Worm (Caenorhabditis elegans) whole organism, L1 larva: ENCODE measurements around the gene dnj-23.
A peak's percentile ranks its signal among the peaks of the same experiment; 100 is the strongest.

Source experiments
- C16A3.4 ChIP-seq: fragments of 150-350 bp; optimal IDR thresholded peaks from 2 replicates; lab custom pipeline; 2014; ENCODE audit warnings: missing biosample characterization, missing genetic modification characterization
- F16B12.6 ChIP-seq: fragments of 150-350 bp; optimal IDR thresholded peaks from 2 replicates; lab custom pipeline; 2014; ENCODE audit warnings: missing biosample characterization, missing genetic modification characterization
- Y116A8C.19 ChIP-seq: sonication (generic microtip); optimal IDR thresholded peaks from 2 replicates; lab custom pipeline; 2016; ENCODE audit warnings: missing compliant biosample characterization, missing genetic modification characterization, borderline replicate concordance
- aha-1 ChIP-seq: fragments of 150-350 bp; optimal IDR thresholded peaks from 2 replicates; lab custom pipeline; 2014; ENCODE audit warnings: missing biosample characterization, missing genetic modification characterization
- aly-2 ChIP-seq: fragments of 150-350 bp; optimal IDR thresholded peaks from 2 replicates; lab custom pipeline; 2014; ENCODE audit warnings: missing biosample characterization, missing genetic modification characterization
- ceh-63 ChIP-seq: fragments of 200-800 bp; sonication (Bioruptor generic); optimal IDR thresholded peaks from 2 replicates; lab custom pipeline; 2018; ENCODE audit warnings: mild to moderate bottlenecking, missing genetic modification characterization, missing compliant biosample characterization
- ceh-8 ChIP-seq: fragments of 200-800 bp; sonication (Bioruptor generic); optimal IDR thresholded peaks from 2 replicates; lab custom pipeline; 2018; ENCODE audit warnings: mild to moderate bottlenecking, missing genetic modification characterization, moderate library complexity, missing compliant biosample characterization
- ceh-88 ChIP-seq: fragments of 200-800 bp; sonication (Bioruptor generic); IDR thresholded peaks from 2 replicates; pipeline ENCODE4 v1.3.6; 2022; ENCODE audit warnings: missing genetic modification characterization, missing compliant biosample characterization
- ceh-90 ChIP-seq: sonication (generic microtip); optimal IDR thresholded peaks from 2 replicates; lab custom pipeline; 2016; ENCODE audit warnings: missing genetic modification characterization, missing compliant biosample characterization
- dpl-1 ChIP-seq, 3 experiments: fragments of 150-350 bp in 2 of 3; sonication (generic microtip) in 1 of 3; optimal IDR thresholded peaks; 2 replicates each; lab custom pipeline; 2014 to 2017; ENCODE audit warnings: missing biosample characterization in 3 of 3, missing genetic modification characterization in 3 of 3, missing genetic modification reagents in 3 of 3
- dsc-1 ChIP-seq: sonication (generic microtip); optimal IDR thresholded peaks from 2 replicates; lab custom pipeline; 2016; ENCODE audit warnings: mild to moderate bottlenecking, missing genetic modification characterization, missing compliant biosample characterization
- efl-1 ChIP-seq, 4 experiments: fragments of 150-350 bp; optimal IDR thresholded peaks in 3 of 4; peaks in 1 of 4; 1 replicate in 1 of 4; 2 replicates in 3 of 4; lab custom pipeline; 2014; ENCODE audit warnings: missing biosample characterization in 2 of 4, missing genetic modification characterization in 2 of 4, missing genetic modification reagents in 2 of 4
- efl-3 ChIP-seq: fragments of 200-800 bp; sonication (Bioruptor generic); optimal IDR thresholded peaks from 2 replicates; lab custom pipeline; 2018; ENCODE audit warnings: mild to moderate bottlenecking, missing genetic modification characterization, missing compliant biosample characterization
- egl-27 ChIP-seq, 2 experiments: fragments of 150-350 bp in 1 of 2; sonication (generic microtip); optimal IDR thresholded peaks; 3 replicates each; lab custom pipeline; 2017 to 2018; ENCODE audit warnings: missing biosample characterization in 2 of 2, missing genetic modification characterization in 2 of 2, missing genetic modification reagents in 2 of 2
- elt-3 ChIP-seq, 6 experiments: fragments of 150-350 bp in 1 of 6; sonication (generic microtip); optimal IDR thresholded peaks; 2 replicates each; lab custom pipeline; 2017 to 2018; ENCODE audit warnings: missing biosample characterization in 6 of 6, missing genetic modification characterization in 6 of 6, inconsistent platforms in 1 of 6
- ets-5 ChIP-seq: fragments of 200-800 bp; sonication (Bioruptor generic); IDR thresholded peaks from 2 replicates; pipeline ENCODE4 v1.3.6; 2022; ENCODE audit warnings: missing genetic modification characterization, missing compliant biosample characterization
- fkh-10 ChIP-seq: sonication (generic microtip); optimal IDR thresholded peaks from 2 replicates; lab custom pipeline; 2017; ENCODE audit warnings: missing biosample characterization, missing genetic modification reagents, missing genetic modification characterization
- fkh-8 ChIP-seq: sonication (generic microtip); optimal IDR thresholded peaks from 2 replicates; lab custom pipeline; 2016; ENCODE audit warnings: mild to moderate bottlenecking, missing genetic modification characterization, missing compliant biosample characterization
- fos-1 ChIP-seq: fragments of 150-350 bp; optimal IDR thresholded peaks from 2 replicates; lab custom pipeline; 2014; ENCODE audit warnings: missing biosample characterization, missing genetic modification characterization
- hpl-2 ChIP-seq: fragments of 150-350 bp; optimal IDR thresholded peaks from 2 replicates; lab custom pipeline; 2014; ENCODE audit warnings: missing biosample characterization, missing genetic modification reagents, missing genetic modification characterization
- isw-1 ChIP-seq: fragments of 200-800 bp; sonication (Bioruptor generic); IDR thresholded peaks from 2 replicates; pipeline ENCODE4 v1.3.6; 2022; ENCODE audit warnings: missing genetic modification characterization, missing compliant biosample characterization
- jun-1 ChIP-seq: fragments of 150-350 bp; optimal IDR thresholded peaks from 2 replicates; lab custom pipeline; 2014; ENCODE audit warnings: missing biosample characterization, missing genetic modification reagents, missing genetic modification characterization
- lin-13 ChIP-seq: fragments of 150-350 bp; optimal IDR thresholded peaks from 2 replicates; lab custom pipeline; 2014; ENCODE audit warnings: missing biosample characterization, missing genetic modification reagents, missing genetic modification characterization
- lin-15B ChIP-seq: fragments of 150-350 bp; sonication (generic microtip); optimal IDR thresholded peaks from 3 replicates; lab custom pipeline; 2014; ENCODE audit warnings: missing biosample characterization, missing genetic modification characterization
- lin-39 ChIP-seq: fragments of 150-350 bp; optimal IDR thresholded peaks from 2 replicates; lab custom pipeline; 2014; ENCODE audit warnings: missing biosample characterization, missing genetic modification reagents, missing genetic modification characterization
- lir-3 ChIP-seq: sonication (generic microtip); optimal IDR thresholded peaks from 2 replicates; lab custom pipeline; 2016; ENCODE audit warnings: mild to moderate bottlenecking, missing genetic modification characterization, moderate library complexity, missing compliant biosample characterization; ENCODE audit not compliant: poor library complexity
- lsy-2 ChIP-seq, 2 experiments: fragments of 150-350 bp; optimal IDR thresholded peaks; 2 replicates each; lab custom pipeline; 2014; ENCODE audit warnings: missing biosample characterization in 2 of 2, missing genetic modification characterization in 2 of 2
- mab-9 ChIP-seq: fragments of 200-800 bp; sonication (Bioruptor generic); IDR thresholded peaks from 2 replicates; pipeline ENCODE4 v1.3.6; 2022; ENCODE audit warnings: missing genetic modification reagents, missing genetic modification characterization, missing compliant biosample characterization
- mef-2 ChIP-seq: fragments of 150-350 bp; optimal IDR thresholded peaks from 2 replicates; lab custom pipeline; 2014; ENCODE audit warnings: missing biosample characterization, missing genetic modification characterization
- mep-1 ChIP-seq: fragments of 150-350 bp; optimal IDR thresholded peaks from 2 replicates; lab custom pipeline; 2014; ENCODE audit warnings: missing biosample characterization, missing genetic modification characterization
- nhr-12 ChIP-seq: sonication (generic microtip); optimal IDR thresholded peaks from 2 replicates; lab custom pipeline; 2017; ENCODE audit warnings: missing biosample characterization, missing genetic modification characterization
- nhr-19 ChIP-seq: fragments of 200-800 bp; sonication (Bioruptor generic); conservative IDR thresholded peaks from 2 replicates; pipeline ENCODE4 v1.3.6; 2022; ENCODE audit warnings: missing genetic modification characterization, missing compliant biosample characterization
- nhr-20 ChIP-seq: sonication (generic microtip); optimal IDR thresholded peaks from 2 replicates; lab custom pipeline; 2016; ENCODE audit warnings: mild to moderate bottlenecking, missing genetic modification characterization, missing compliant biosample characterization
- nhr-71 ChIP-seq: sonication (generic microtip); optimal IDR thresholded peaks from 2 replicates; lab custom pipeline; 2016; ENCODE audit warnings: mild to moderate bottlenecking, missing genetic modification characterization, moderate library complexity, missing compliant biosample characterization
- nhr-77 ChIP-seq: fragments of 150-350 bp; optimal IDR thresholded peaks from 2 replicates; lab custom pipeline; 2014; ENCODE audit warnings: missing biosample characterization, missing genetic modification characterization
- nhr-84 ChIP-seq: sonication (generic microtip); optimal IDR thresholded peaks from 2 replicates; lab custom pipeline; 2017; ENCODE audit warnings: missing biosample characterization, missing genetic modification characterization
- nhr-85 ChIP-seq: sonication (generic microtip); peaks from one replicate; lab custom pipeline; 2016; ENCODE audit warnings: missing genetic modification characterization, inconsistent platforms, missing compliant biosample characterization
- nhr-90 ChIP-seq: sonication (generic microtip); optimal IDR thresholded peaks from 2 replicates; lab custom pipeline; 2016; ENCODE audit warnings: mild to moderate bottlenecking, missing genetic modification characterization, missing compliant biosample characterization; ENCODE audit not compliant: poor library complexity
- pag-3 ChIP-seq: sonication (generic microtip); optimal IDR thresholded peaks from 2 replicates; lab custom pipeline; 2017; ENCODE audit warnings: missing genetic modification characterization, mild to moderate bottlenecking, missing compliant biosample characterization, antibody characterized with exemption, borderline replicate concordance; ENCODE audit not compliant: insufficient read depth
- pax-3 ChIP-seq: fragments of 200-800 bp; sonication (Bioruptor generic); optimal IDR thresholded peaks from 2 replicates; lab custom pipeline; 2018; ENCODE audit warnings: mild to moderate bottlenecking, missing genetic modification characterization, moderate library complexity, missing compliant biosample characterization
- pqm-1 ChIP-seq: sonication (generic microtip); optimal IDR thresholded peaks from 3 replicates; lab custom pipeline; 2017; ENCODE audit warnings: missing biosample characterization, missing genetic modification characterization
- skn-1 ChIP-seq: fragments of 150-350 bp; optimal IDR thresholded peaks from 2 replicates; lab custom pipeline; 2014; ENCODE audit warnings: missing biosample characterization, missing genetic modification characterization
- snu-23 ChIP-seq: sonication (generic microtip); optimal IDR thresholded peaks from 2 replicates; lab custom pipeline; 2016; ENCODE audit warnings: missing genetic modification characterization, missing compliant biosample characterization
- sox-4 ChIP-seq: sonication (generic microtip); optimal IDR thresholded peaks from 2 replicates; lab custom pipeline; 2016; ENCODE audit warnings: missing genetic modification characterization, missing compliant biosample characterization
- sup-37 ChIP-seq: fragments of 200-800 bp; sonication (Bioruptor generic); optimal IDR thresholded peaks from 2 replicates; lab custom pipeline; 2018; ENCODE audit warnings: mild to moderate bottlenecking, missing genetic modification characterization, missing compliant biosample characterization
- tbx-2 ChIP-seq: sonication (generic microtip); optimal IDR thresholded peaks from 2 replicates; lab custom pipeline; 2016; ENCODE audit warnings: missing genetic modification characterization, missing compliant biosample characterization
- unc-130 ChIP-seq: fragments of 150-350 bp; optimal IDR thresholded peaks from 2 replicates; lab custom pipeline; 2017; ENCODE audit warnings: missing biosample characterization, missing genetic modification characterization, inconsistent platforms
- unc-30 ChIP-seq: sonication (generic microtip); optimal IDR thresholded peaks from 2 replicates; lab custom pipeline; 2017; ENCODE audit warnings: missing biosample characterization, missing genetic modification characterization
- unc-62 ChIP-seq: fragments of 150-350 bp; optimal IDR thresholded peaks from 2 replicates; lab custom pipeline; 2014; ENCODE audit warnings: missing biosample characterization, missing genetic modification reagents, missing genetic modification characterization
- unc-86 ChIP-seq: sonication (generic microtip); optimal IDR thresholded peaks from 2 replicates; lab custom pipeline; 2016; ENCODE audit warnings: missing genetic modification characterization, missing compliant biosample characterization
- unc-98 ChIP-seq: fragments of 200-800 bp; sonication (Bioruptor generic); IDR thresholded peaks from 2 replicates; pipeline ENCODE4 v1.3.6; 2022; ENCODE audit warnings: missing genetic modification characterization, missing compliant biosample characterization
- vab-15 ChIP-seq: sonication (generic microtip); optimal IDR thresholded peaks from 2 replicates; lab custom pipeline; 2017; ENCODE audit warnings: missing genotype, mild to moderate bottlenecking, missing genetic modification characterization, missing compliant biosample characterization
- zip-4 ChIP-seq: fragments of 200-800 bp; sonication (Bioruptor generic); optimal IDR thresholded peaks from 2 replicates; lab custom pipeline; 2018; ENCODE audit warnings: mild to moderate bottlenecking, missing genetic modification characterization, moderate library complexity, missing compliant biosample characterization

dnj-23 gene

ce11 chrII:9099017-9099416 is 9.4 kb downstream of the dnj-23 start, which contains the start of gene T24H10.1:
T24H10.1 (plus strand) TSS chrII:9099371.
- TF ChIP-seq nhr-20 (tag; lab: Kevin White, UChicago) (peak; percentile 80), pax-3 (peak; percentile 14), pag-3 (tag; lab: Kevin White, UChicago) (peak; percentile 20), isw-1 (GFP tag; lab: Robert Waterston, UW) (peak; percentile 61), dpl-1 (GFP tag; optimal IDR thresholded peaks at IDR 0.05; lab: Kevin White, UChicago) (peak; percentile 71 to 82 (median 81)), efl-1 (optimal IDR thresholded peaks at IDR 0.05; lab: Kevin White, UChicago) (peak; percentile 71 to 85), efl-1 (GFP tag; optimal IDR thresholded peaks at IDR 0.05 in 1 of 2; lab: Kevin White, UChicago) (peak; percentile 76 to 98), fkh-8 (tag; lab: Kevin White, UChicago) (peak; percentile 23), nhr-71 (tag; lab: Kevin White, UChicago) (peak; percentile 88), mep-1 (peak; percentile 89), jun-1 (tag; lab: Kevin White, UChicago) (peak; percentile 38), ceh-8 (GFP tag; lab: Kevin White, UChicago) (peak; percentile 38), Y116A8C.19 (tag; lab: Kevin White, UChicago) (no peak), elt-3 (tag; optimal IDR thresholded peaks at IDR 0.05; lab: Kevin White, UChicago) (peak in 1 of 6 experiments; percentile 51), sup-37 (GFP tag; lab: Kevin White, UChicago) (peak; percentile 58), ceh-88 (no peak), F16B12.6 (tag; lab: Kevin White, UChicago) (peak; percentile 58), pqm-1 (tag; lab: Kevin White, UChicago) (no peak), snu-23 (peak; percentile 81), nhr-90 (tag; lab: Kevin White, UChicago) (peak; percentile 81), sox-4 (tag; lab: Kevin White, UChicago) (peak; percentile 20), ceh-90 (tag; lab: Kevin White, UChicago) (no peak), unc-30 (tag; lab: Kevin White, UChicago) (no peak), unc-86 (peak; percentile 71), C16A3.4 (tag; lab: Kevin White, UChicago) (peak; percentile 68), nhr-84 (tag; lab: Kevin White, UChicago) (no peak), skn-1 (peak; percentile 64), efl-3 (GFP tag; lab: Kevin White, UChicago) (no peak), vab-15 (tag; lab: Kevin White, UChicago) (no peak), nhr-77 (tag; lab: Kevin White, UChicago) (peak; percentile 62), mab-9 (GFP tag; lab: Robert Waterston, UW) (no peak), unc-98 (no peak), aly-2 (peak; percentile 36), lin-39 (tag; lab: Kevin White, UChicago) (peak; percentile 45), fos-1 (no peak), tbx-2 (tag; lab: Kevin White, UChicago) (peak; percentile 71), nhr-85 (tag; lab: Kevin White, UChicago) (peak; percentile 82), fkh-10 (GFP tag; lab: Kevin White, UChicago) (no peak), egl-27 (tag; optimal IDR thresholded peaks at IDR 0.05; lab: Kevin White, UChicago) (no peak), mef-2 (tag; lab: Kevin White, UChicago) (peak; percentile 25), unc-62 (GFP tag; lab: Kevin White, UChicago) (no peak), hpl-2 (GFP tag; lab: Kevin White, UChicago) (peak; percentile 17), lir-3 (tag; lab: Kevin White, UChicago) (peak; percentile 9), unc-130 (tag; lab: Kevin White, UChicago) (peak; percentile 12), zip-4 (GFP tag; lab: Kevin White, UChicago) (peak; percentile 8), lin-15B (peak; percentile 10), nhr-19 (peak; percentile 80), ceh-63 (no peak), dsc-1 (tag; lab: Kevin White, UChicago) (peak; percentile 80), lin-13 (GFP tag; lab: Kevin White, UChicago) (peak; percentile 45), lsy-2 (tag; optimal IDR thresholded peaks at IDR 0.05; lab: Kevin White, UChicago) (peak; percentile 80), aha-1 (tag; lab: Kevin White, UChicago) (no peak), nhr-12 (tag; lab: Kevin White, UChicago) (no peak), ets-5 (no peak)
